1 fruit fly cellular context compared by ENCODE assay signal in genomic region chr2L:15499697-15500563, dm6.
TF ChIP-seq lines count a peak whose summit lies in the region.

No protein-coding gene starts in this region.

TF ChIP-seq in whole organism, embryonic, 481 proteins besides CTCF, POLR2A, EP300 and RAD21 (continued from another document):
- TF ChIP-seq mirr (GFP tag; optimal IDR thresholded peaks at IDR 0.05; lab: Kevin White, UChicago) (peak; percentile 87), sens (GFP tag; lab: Kevin White, UChicago) (peak; percentile 71), tna (GFP tag; IDR thresholded peaks at IDR 0.05; lab: Robert Waterston, UW; ENCODE audit: partially characterized antibody) (0 out of 2 replicates have a peak, but pooled peaks have one; percentile 4), CG4854 (GFP tag; optimal IDR thresholded peaks at IDR 0.05; lab: Kevin White, UChicago) (no peak), Adf1 (GFP tag; IDR thresholded peaks at IDR 0.05; lab: Robert Waterston, UW) (no peak), Hey (tag; optimal IDR thresholded peaks at IDR 0.05; lab: Kevin White, UChicago) (peak; percentile 20), fd3F (GFP tag; optimal IDR thresholded peaks at IDR 0.05; lab: Kevin White, UChicago) (no peak), gcm (GFP tag; optimal IDR thresholded peaks at IDR 0.05; lab: Kevin White, UChicago) (no peak), Doc2 (GFP tag; IDR thresholded peaks at IDR 0.05; lab: Robert Waterston, UW) (no peak), Sry-β (GFP tag; optimal IDR thresholded peaks at IDR 0.05; lab: Kevin White, UChicago) (peak; percentile 86), sug (tag; optimal IDR thresholded peaks at IDR 0.05; lab: Kevin White, UChicago) (peak; percentile 85), gt (GFP tag; IDR thresholded peaks at IDR 0.05; lab: Robert Waterston, UW) (no peak), Max (GFP tag; optimal IDR thresholded peaks at IDR 0.05; lab: Kevin White, UChicago) (no peak), NK7.1 (GFP tag; optimal IDR thresholded peaks at IDR 0.05; lab: Kevin White, UChicago) (no peak), chm (GFP tag; IDR thresholded peaks at IDR 0.05; lab: Robert Waterston, UW) (0 out of 2 replicates have a peak, but pooled peaks have one; percentile 20), zfh1 (GFP tag; IDR thresholded peaks at IDR 0.05; lab: Robert Waterston, UW) (0 out of 3 replicates have a peak, but pooled peaks have one; percentile 44), Trl (optimal IDR thresholded peaks at IDR 0.05; lab: Kevin White, UChicago) (peak in 1 of 2 experiments; percentile 41), Trl (GFP tag; optimal IDR thresholded peaks at IDR 0.05; lab: Kevin White, UChicago) (no peak), B-H1 (GFP tag; IDR thresholded peaks at IDR 0.05; lab: Robert Waterston, UW) (no peak), CG32532 (GFP tag; IDR thresholded peaks at IDR 0.05; lab: Robert Waterston, UW) (no peak), cg (GFP tag; optimal IDR thresholded peaks at IDR 0.05; lab: Kevin White, UChicago) (peak; percentile 18), pzg (GFP tag; optimal IDR thresholded peaks at IDR 0.05; lab: Kevin White, UChicago) (no peak), Med (GFP tag; lab: Kevin White, UChicago) (peak; percentile 66), Elba2 (GFP tag; optimal IDR thresholded peaks at IDR 0.05; lab: Kevin White, UChicago) (no peak), repo (GFP tag; optimal IDR thresholded peaks at IDR 0.05; lab: Kevin White, UChicago) (no peak), PHDP (tag; optimal IDR thresholded peaks at IDR 0.05; lab: Kevin White, UChicago) (no peak), CG10543 (GFP tag; optimal IDR thresholded peaks at IDR 0.05; lab: Kevin White, UChicago) (peak; percentile 27), Eip74EF (GFP tag; optimal IDR thresholded peaks at IDR 0.05; lab: Kevin White, UChicago) (no peak), CG2116 (GFP tag; optimal IDR thresholded peaks at IDR 0.05; lab: Kevin White, UChicago) (no peak), CG16815 (GFP tag; optimal IDR thresholded peaks at IDR 0.05; lab: Kevin White, UChicago) (no peak), CG15479 (GFP tag; optimal IDR thresholded peaks at IDR 0.05; lab: Kevin White, UChicago) (peak; percentile 49), Dip3 (GFP tag; optimal IDR thresholded peaks at IDR 0.05; lab: Kevin White, UChicago) (no peak), CoRest (tag; optimal IDR thresholded peaks at IDR 0.05; lab: Kevin White, UChicago) (no peak), CG9817 (tag; optimal IDR thresholded peaks at IDR 0.05; lab: Kevin White, UChicago) (no peak), Nf-YB (GFP tag; optimal IDR thresholded peaks at IDR 0.05; lab: Kevin White, UChicago) (peak; percentile 29), CG34376 (GFP tag; optimal IDR thresholded peaks at IDR 0.05; lab: Kevin White, UChicago) (peak; percentile 4), sd (tag; optimal IDR thresholded peaks at IDR 0.05; lab: Kevin White, UChicago) (peak; percentile 86), GATAe (GFP tag; conservative IDR thresholded peaks at IDR 0.05; lab: Robert Waterston, UW) (peak; percentile 76), CG9876 (GFP tag; optimal IDR thresholded peaks at IDR 0.05; lab: Kevin White, UChicago) (no peak), rib (GFP tag; IDR thresholded peaks at IDR 0.05; lab: Robert Waterston, UW) (peak; percentile 19; the same call in 1 of the 2 replicates), Stat92E (GFP tag; optimal IDR thresholded peaks at IDR 0.05; lab: Kevin White, UChicago) (no peak), Ada2b (GFP tag; IDR thresholded peaks at IDR 0.05; lab: Robert Waterston, UW) (no peak), CG15073 (GFP tag; optimal IDR thresholded peaks at IDR 0.05; lab: Kevin White, UChicago) (no peak), CG2889 (GFP tag; IDR thresholded peaks at IDR 0.05; lab: Robert Waterston, UW) (no peak), insv (GFP tag; optimal IDR thresholded peaks at IDR 0.05; lab: Kevin White, UChicago) (no peak), CG13287 (GFP tag; IDR thresholded peaks at IDR 0.05; lab: Robert Waterston, UW; ENCODE audit: partially characterized antibody) (no peak), hkb (optimal IDR thresholded peaks at IDR 0.05; lab: Kevin White, UChicago) (no peak), hkb (GFP tag; IDR thresholded peaks at IDR 0.05; lab: Robert Waterston, UW) (peak; percentile 26; the same call in 1 of the 2 replicates), ERR (GFP tag; optimal IDR thresholded peaks at IDR 0.05; lab: Kevin White, UChicago) (no peak), lov (optimal IDR thresholded peaks at IDR 0.05; lab: Kevin White, UChicago) (no peak), lov (GFP tag; IDR thresholded peaks at IDR 0.05; lab: Robert Waterston, UW) (no peak)
